Worm (Caenorhabditis elegans) whole organism, mixed stage, embryonic: ENCODE data around the gene C35A5.6.

ENCODE experiments used
- flh-1 ChIP-seq: fragments of 200-800 bp; sonication (Bioruptor generic); optimal IDR thresholded peaks from 2 replicates; lab custom pipeline; 2018; ENCODE audit warnings: mild to moderate bottlenecking, missing genetic modification characterization, moderate library complexity, missing compliant biosample characterization
- ham-2 ChIP-seq: fragments of 200-800 bp; sonication (Bioruptor generic); optimal IDR thresholded peaks from 2 replicates; lab custom pipeline; 2018; ENCODE audit warnings: mild to moderate bottlenecking, missing genetic modification characterization, missing compliant biosample characterization
- mep-1 ChIP-seq: fragments of 150-350 bp; optimal IDR thresholded peaks from 2 replicates; lab custom pipeline; 2017; ENCODE audit warnings: missing biosample characterization, missing genetic modification reagents, missing genetic modification characterization, inconsistent platforms
- nhr-237 ChIP-seq: fragments of 150-350 bp; optimal IDR thresholded peaks from 2 replicates; lab custom pipeline; 2014; ENCODE audit warnings: missing biosample characterization, missing genetic modification characterization
- pha-4 ChIP-seq: fragments of 150-350 bp; optimal IDR thresholded peaks from 2 replicates; lab custom pipeline; 2018; ENCODE audit warnings: missing biosample characterization, missing genetic modification reagents, missing genetic modification characterization
- tbx-8 ChIP-seq: fragments of 200-800 bp; sonication (Bioruptor generic); optimal IDR thresholded peaks from 2 replicates; lab custom pipeline; 2018; ENCODE audit warnings: mild to moderate bottlenecking, missing genetic modification characterization, moderate library complexity, missing compliant biosample characterization
- ztf-11 ChIP-seq: fragments of 150-350 bp; optimal IDR thresholded peaks from 2 replicates; lab custom pipeline; 2014; ENCODE audit warnings: missing biosample characterization, missing genetic modification characterization

ce11 chrV:10462066-10462465 lies 46.9 kb upstream of the C35A5.6 start, which contains the start of gene chw-1:
- TF ChIP-seq mep-1 (tag; lab: Kevin White, UChicago) (no peak), nhr-237 (tag; lab: Kevin White, UChicago) (no peak), tbx-8 (GFP tag; lab: Kevin White, UChicago) (no peak), ham-2 (GFP tag; lab: Kevin White, UChicago) (no peak), ztf-11 (no peak), pha-4 (tag; lab: Kevin White, UChicago) (no peak), flh-1 (GFP tag; lab: Kevin White, UChicago) (no peak)
